Worm (Caenorhabditis elegans) whole organism, L1 larva: Measurements from ENCODE around the gene R07D5.2.

Experiments used
- aly-2 ChIP-seq: fragments of 150-350 bp; optimal IDR thresholded peaks from 2 replicates; lab custom pipeline; 2014; ENCODE audit warnings: missing biosample characterization, missing genetic modification characterization
- fkh-4 ChIP-seq: sonication (generic microtip); optimal IDR thresholded peaks from 2 replicates; lab custom pipeline; 2016; ENCODE audit warnings: missing compliant biosample characterization, missing genetic modification characterization, borderline replicate concordance
- mab-9 ChIP-seq: fragments of 200-800 bp; sonication (Bioruptor generic); IDR thresholded peaks from 2 replicates; pipeline ENCODE4 v1.3.6; 2022; ENCODE audit warnings: missing genetic modification reagents, missing genetic modification characterization, missing compliant biosample characterization
- nhr-237 ChIP-seq: fragments of 150-350 bp; optimal IDR thresholded peaks from 2 replicates; lab custom pipeline; 2014; ENCODE audit warnings: missing biosample characterization, missing genetic modification characterization
- nhr-71 ChIP-seq: sonication (generic microtip); optimal IDR thresholded peaks from 2 replicates; lab custom pipeline; 2016; ENCODE audit warnings: mild to moderate bottlenecking, missing genetic modification characterization, moderate library complexity, missing compliant biosample characterization
- nhr-76 ChIP-seq: sonication (generic microtip); optimal IDR thresholded peaks from 2 replicates; lab custom pipeline; 2017; ENCODE audit warnings: missing biosample characterization, missing genetic modification characterization
- nhr-77 ChIP-seq: fragments of 150-350 bp; optimal IDR thresholded peaks from 2 replicates; lab custom pipeline; 2014; ENCODE audit warnings: missing biosample characterization, missing genetic modification characterization
- sup-37 ChIP-seq: fragments of 200-800 bp; sonication (Bioruptor generic); optimal IDR thresholded peaks from 2 replicates; lab custom pipeline; 2018; ENCODE audit warnings: mild to moderate bottlenecking, missing genetic modification characterization, missing compliant biosample characterization

ce11 chrX:15097763-15098162 lies 18.7 kb downstream of the R07D5.2 start, which contains the start of gene F09B12.3:
- no peak for TF ChIP-seq nhr-77
- no peak for TF ChIP-seq sup-37 (GFP tag; lab: Kevin White, UChicago)
- TF ChIP-seq nhr-76 (tag; lab: Kevin White, UChicago): no peak
- no peak for TF ChIP-seq mab-9 (GFP tag; lab: Robert Waterston, UW)
- no peak for TF ChIP-seq aly-2 (tag; lab: Kevin White, UChicago)
- no peak for TF ChIP-seq fkh-4 (tag; lab: Kevin White, UChicago)
- TF ChIP-seq nhr-237 (tag; lab: Kevin White, UChicago): no peak
- TF ChIP-seq nhr-71: no peak
